Worm (Caenorhabditis elegans) whole organism, L4 larva: Measurements from ENCODE around the gene srw-95.

Experiments
- F44E2.7 ChIP-seq: fragments of 200-800 bp; sonication (Bioruptor generic); IDR thresholded peaks from 2 replicates; pipeline ENCODE4 v2.1.2; 2022; ENCODE audit warnings: missing genetic modification characterization, missing compliant biosample characterization
- T20F7.1 ChIP-seq: fragments of 200-800 bp; sonication (Bioruptor generic); optimal IDR thresholded peaks from 2 replicates; lab custom pipeline; 2018; ENCODE audit warnings: mild to moderate bottlenecking, missing genetic modification characterization, missing compliant biosample characterization
- T26A8.4 ChIP-seq: fragments of 200-800 bp; sonication (Bioruptor generic); IDR thresholded peaks from 2 replicates; pipeline ENCODE4 v1.3.6; 2022; ENCODE audit warnings: missing genetic modification characterization, missing compliant biosample characterization
- Y105C5A.15 ChIP-seq: fragments of 200-800 bp; sonication (Bioruptor generic); IDR thresholded peaks from 2 replicates; pipeline ENCODE4 v1.3.6; 2022; ENCODE audit warnings: missing genetic modification characterization, missing compliant biosample characterization
- Y48G9A.11 ChIP-seq: fragments of 200-800 bp; sonication (Bioruptor generic); IDR thresholded peaks from 2 replicates; pipeline ENCODE4 v1.3.6; 2022; ENCODE audit warnings: missing genetic modification reagents, missing genetic modification characterization, missing compliant biosample characterization
- Y75B8A.6 ChIP-seq: fragments of 200-800 bp; sonication (Bioruptor generic); IDR thresholded peaks from 2 replicates; pipeline ENCODE4 v1.3.6; 2022; ENCODE audit warnings: missing genetic modification reagents, missing genetic modification characterization, missing compliant biosample characterization
- ZK546.5 ChIP-seq, 2 experiments: sonication (generic microtip); optimal IDR thresholded peaks; 2 replicates each; lab custom pipeline; 2017; ENCODE audit warnings: missing biosample characterization in 2 of 2, missing genetic modification characterization in 2 of 2
- aly-2 ChIP-seq: sonication (generic microtip); optimal IDR thresholded peaks from 2 replicates; lab custom pipeline; 2018; ENCODE audit warnings: missing biosample characterization, missing genetic modification characterization
- arid-1 ChIP-seq: fragments of 200-800 bp; sonication (Bioruptor generic); conservative IDR thresholded peaks from 2 replicates; pipeline ENCODE4 v1.3.6; 2022; ENCODE audit warnings: missing genetic modification reagents, missing genetic modification characterization, missing compliant biosample characterization
- attf-4 ChIP-seq: sonication (generic microtip); optimal IDR thresholded peaks from 3 replicates; lab custom pipeline; 2017; ENCODE audit warnings: missing biosample characterization, missing genetic modification characterization
- ceh-20 ChIP-seq: fragments of 200-800 bp; sonication (Bioruptor generic); IDR thresholded peaks from 2 replicates; pipeline ENCODE4 v1.3.6; 2022; ENCODE audit warnings: missing genetic modification reagents, missing genetic modification characterization, missing compliant biosample characterization
- ceh-62 ChIP-seq: sonication (generic microtip); optimal IDR thresholded peaks from 2 replicates; lab custom pipeline; 2017; ENCODE audit warnings: missing biosample characterization, missing genetic modification characterization
- cey-2 ChIP-seq: sonication (generic microtip); optimal IDR thresholded peaks from 3 replicates; lab custom pipeline; 2017; ENCODE audit warnings: missing genetic modification characterization, mild to moderate bottlenecking, missing compliant biosample characterization, antibody characterized with exemption, borderline replicate concordance; ENCODE audit not compliant: insufficient read depth
- daf-12 ChIP-seq: fragments of 150-350 bp; optimal IDR thresholded peaks from 2 replicates; lab custom pipeline; 2014; ENCODE audit warnings: missing biosample characterization, missing genetic modification reagents, missing genetic modification characterization
- daf-16 ChIP-seq, 3 experiments: sonication (generic microtip); optimal IDR thresholded peaks; 2 replicates each; lab custom pipeline; 2016 to 2017; ENCODE audit warnings: missing genetic modification characterization in 3 of 3, missing genetic modification reagents in 3 of 3, mild to moderate bottlenecking in 2 of 3, missing compliant biosample characterization in 2 of 3, missing biosample characterization in 1 of 3, moderate library complexity in 1 of 3
- daf-8 ChIP-seq: fragments of 200-800 bp; sonication (Bioruptor generic); IDR thresholded peaks from 2 replicates; pipeline ENCODE4 v1.3.6; 2022; ENCODE audit warnings: missing genetic modification characterization, missing compliant biosample characterization
- dmd-6 ChIP-seq: fragments of 200-800 bp; sonication (Bioruptor generic); IDR thresholded peaks from 2 replicates; pipeline ENCODE4 v1.3.6; 2022; ENCODE audit warnings: missing genetic modification reagents, missing genetic modification characterization, missing compliant biosample characterization
- dve-1 ChIP-seq: sonication (generic microtip); optimal IDR thresholded peaks from 2 replicates; lab custom pipeline; 2017; ENCODE audit warnings: antibody characterized with exemption, mild to moderate bottlenecking, missing genetic modification characterization, missing compliant biosample characterization; ENCODE audit not compliant: insufficient read depth
- hlh-11 ChIP-seq: fragments of 200-800 bp; sonication (Bioruptor generic); optimal IDR thresholded peaks from 2 replicates; lab custom pipeline; 2018; ENCODE audit warnings: mild to moderate bottlenecking, missing genetic modification characterization, missing compliant biosample characterization
- lim-7 ChIP-seq: fragments of 200-800 bp; sonication (Bioruptor generic); IDR thresholded peaks from 2 replicates; pipeline ENCODE4 v1.3.6; 2022; ENCODE audit warnings: missing genetic modification characterization, missing compliant biosample characterization
- lin-29 ChIP-seq: fragments of 200-800 bp; sonication (Bioruptor generic); IDR thresholded peaks from 2 replicates; pipeline ENCODE4 v1.3.6; 2022; ENCODE audit warnings: missing genetic modification reagents, missing genetic modification characterization, missing compliant biosample characterization
- lin-38 ChIP-seq: fragments of 200-800 bp; sonication (Bioruptor generic); IDR thresholded peaks from 2 replicates; pipeline ENCODE4 v1.3.6; 2022; ENCODE audit warnings: missing genetic modification reagents, missing genetic modification characterization, missing compliant biosample characterization
- lin-39 ChIP-seq: fragments of 150-350 bp; optimal IDR thresholded peaks from 2 replicates; lab custom pipeline; 2014; ENCODE audit warnings: missing biosample characterization, missing genetic modification reagents, missing genetic modification characterization
- madf-5 ChIP-seq, 2 experiments: fragments of 200-800 bp; sonication (Bioruptor generic); IDR thresholded peaks; 2 replicates each; pipeline ENCODE4 v1.3.6; 2022; ENCODE audit warnings: missing compliant biosample characterization in 2 of 2, missing genetic modification characterization in 2 of 2
- madf-9 ChIP-seq: fragments of 200-800 bp; sonication (Bioruptor generic); conservative IDR thresholded peaks from 2 replicates; pipeline ENCODE4 v1.3.6; 2022; ENCODE audit warnings: missing genetic modification reagents, missing genetic modification characterization, missing compliant biosample characterization
- mdt-29 ChIP-seq: fragments of 200-800 bp; sonication (Bioruptor generic); IDR thresholded peaks from 2 replicates; pipeline ENCODE4 v1.3.6; 2022; ENCODE audit warnings: missing genetic modification reagents, missing genetic modification characterization, missing compliant biosample characterization
- mes-2 ChIP-seq: sonication (generic microtip); optimal IDR thresholded peaks from 2 replicates; lab custom pipeline; 2016; ENCODE audit warnings: missing genotype, mild to moderate bottlenecking, missing genetic modification characterization, missing compliant biosample characterization; ENCODE audit not compliant: poor library complexity, severe bottlenecking
- mxl-2 ChIP-seq: fragments of 200-800 bp; sonication (Bioruptor generic); conservative IDR thresholded peaks from 2 replicates; pipeline ENCODE4 v1.3.6; 2022; ENCODE audit warnings: missing genetic modification reagents, missing genetic modification characterization, missing compliant biosample characterization
- mxl-3 ChIP-seq: fragments of 200-800 bp; sonication (Bioruptor generic); optimal IDR thresholded peaks from 2 replicates; lab custom pipeline; 2018; ENCODE audit warnings: mild to moderate bottlenecking, missing genetic modification characterization, missing compliant biosample characterization
- nhr-10 ChIP-seq: fragments of 150-350 bp; optimal IDR thresholded peaks from 2 replicates; lab custom pipeline; 2014; ENCODE audit warnings: missing biosample characterization, missing genetic modification characterization
- nhr-102 ChIP-seq: sonication (generic microtip); optimal IDR thresholded peaks from 2 replicates; lab custom pipeline; 2016; ENCODE audit warnings: mild to moderate bottlenecking, missing genetic modification characterization, moderate library complexity, missing compliant biosample characterization
- nhr-11 ChIP-seq: fragments of 150-350 bp; optimal IDR thresholded peaks from 2 replicates; lab custom pipeline; 2014; ENCODE audit warnings: missing biosample characterization, missing genetic modification characterization
- nhr-111 ChIP-seq: fragments of 200-800 bp; sonication (Bioruptor generic); optimal IDR thresholded peaks from 2 replicates; lab custom pipeline; 2018; ENCODE audit warnings: mild to moderate bottlenecking, missing genetic modification characterization, missing compliant biosample characterization
- nhr-237 ChIP-seq: sonication (generic microtip); optimal IDR thresholded peaks from 2 replicates; lab custom pipeline; 2017; ENCODE audit warnings: missing biosample characterization, missing genetic modification characterization
- nhr-41 ChIP-seq: fragments of 200-800 bp; sonication (Bioruptor generic); IDR thresholded peaks from 2 replicates; pipeline ENCODE4 v1.3.6; 2022; ENCODE audit warnings: missing genetic modification reagents, missing genetic modification characterization, missing compliant biosample characterization
- pha-4 ChIP-seq, 2 experiments: fragments of 150-350 bp in 1 of 2; fragments of 200-800 bp in 1 of 2; sonication (Bioruptor generic) in 1 of 2; IDR thresholded peaks in 1 of 2; optimal IDR thresholded peaks in 1 of 2; 2 replicates each; pipeline versions ENCODE4 v1.3.6 to Lab custom; 2014 to 2022; ENCODE audit warnings: missing genetic modification characterization in 2 of 2, missing genetic modification reagents in 2 of 2, missing biosample characterization in 1 of 2, missing compliant biosample characterization in 1 of 2
- php-3 ChIP-seq: fragments of 200-800 bp; sonication (Bioruptor generic); IDR thresholded peaks from 2 replicates; pipeline ENCODE4 v1.3.6; 2022; ENCODE audit warnings: missing genetic modification reagents, missing genetic modification characterization, missing compliant biosample characterization
- pqm-1 ChIP-seq: sonication (generic microtip); optimal IDR thresholded peaks from 2 replicates; lab custom pipeline; 2017; ENCODE audit warnings: missing biosample characterization, missing genetic modification characterization
- sdz-12 ChIP-seq: fragments of 200-800 bp; sonication (Bioruptor generic); optimal IDR thresholded peaks from 2 replicates; lab custom pipeline; 2018; ENCODE audit warnings: mild to moderate bottlenecking, missing genetic modification characterization, missing compliant biosample characterization
- set-16 ChIP-seq: fragments of 200-800 bp; sonication (Bioruptor generic); IDR thresholded peaks from 2 replicates; pipeline ENCODE4 v1.3.6; 2022; ENCODE audit warnings: missing genetic modification reagents, missing genetic modification characterization, missing compliant biosample characterization
- skn-1 ChIP-seq: fragments of 150-350 bp; optimal IDR thresholded peaks from 2 replicates; lab custom pipeline; 2014; ENCODE audit warnings: missing biosample characterization, missing genetic modification characterization
- snpc-1.2 ChIP-seq: fragments of 200-800 bp; sonication (Bioruptor generic); IDR thresholded peaks from 2 replicates; pipeline ENCODE4 v1.3.6; 2022; ENCODE audit warnings: missing genetic modification reagents, missing genetic modification characterization, missing compliant biosample characterization
- snpc-4 ChIP-seq: fragments of 150-350 bp; optimal IDR thresholded peaks from 2 replicates; lab custom pipeline; 2014; ENCODE audit warnings: missing biosample characterization, missing genetic modification characterization
- tag-97 ChIP-seq: fragments of 200-800 bp; sonication (Bioruptor generic); IDR thresholded peaks from 2 replicates; pipeline ENCODE4 v1.3.6; 2022; ENCODE audit warnings: missing genetic modification characterization, missing compliant biosample characterization
- tra-1 ChIP-seq: fragments of 200-800 bp; sonication (Bioruptor generic); IDR thresholded peaks from 2 replicates; pipeline ENCODE4 v1.3.6; 2022; ENCODE audit warnings: missing genetic modification reagents, missing genetic modification characterization, missing compliant biosample characterization
- unc-130 ChIP-seq: sonication (generic microtip); optimal IDR thresholded peaks from 2 replicates; lab custom pipeline; 2016; ENCODE audit warnings: missing genetic modification reagents, missing genetic modification characterization, missing compliant biosample characterization
- unc-39 ChIP-seq: sonication (generic microtip); optimal IDR thresholded peaks from 2 replicates; lab custom pipeline; 2017; ENCODE audit warnings: missing biosample characterization, missing genetic modification characterization
- unc-62 ChIP-seq, 3 experiments: fragments of 150-350 bp in 1 of 3; sonication (generic microtip); optimal IDR thresholded peaks in 2 of 3; peaks in 1 of 3; 1 replicate in 1 of 3; 2 replicates in 2 of 3; lab custom pipeline; 2014 to 2017; ENCODE audit warnings: missing biosample characterization in 3 of 3, missing genetic modification characterization in 3 of 3, missing genetic modification reagents in 3 of 3, missing genotype in 1 of 3
- zfp-2 ChIP-seq: sonication (generic microtip); optimal IDR thresholded peaks from 2 replicates; lab custom pipeline; 2016; ENCODE audit warnings: mild to moderate bottlenecking, missing genetic modification characterization, missing compliant biosample characterization
- ztf-7 ChIP-seq: fragments of 150-350 bp; optimal IDR thresholded peaks from 2 replicates; lab custom pipeline; 2014; ENCODE audit warnings: missing biosample characterization, missing genetic modification characterization

Gene srw-95

DNA sequence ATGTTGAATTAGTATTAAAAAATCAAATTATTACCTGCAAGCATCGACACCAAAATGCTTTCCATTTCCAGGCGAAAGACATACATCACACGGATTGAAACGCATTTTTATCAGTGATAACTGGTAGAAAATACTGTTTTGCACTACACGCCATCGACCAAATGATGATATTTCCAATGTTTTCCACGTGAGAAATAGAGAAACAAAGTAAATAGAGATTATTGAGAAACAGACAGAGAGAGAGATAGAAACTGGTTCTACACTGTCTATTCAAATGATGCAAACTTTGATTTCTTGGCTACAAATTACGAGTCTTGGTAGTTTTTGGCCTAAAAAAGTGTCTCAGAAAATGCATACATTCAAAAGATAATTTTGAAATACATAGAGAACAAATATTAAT lies 23.5 kb upstream of the srw-95 start, which contains the start of gene nhr-104 (continued):
- TF ChIP-seq unc-62 (GFP tag; optimal IDR thresholded peaks at IDR 0.05 in 1 of 2; lab: Kevin White, UChicago), result peak in 1 of 2 experiments; percentile 92
- TF ChIP-seq unc-62 (tag; optimal IDR thresholded peaks at IDR 0.05; lab: Kevin White, UChicago), result no peak
- TF ChIP-seq zfp-2, result no peak
- no peak for TF ChIP-seq nhr-237 (tag; lab: Kevin White, UChicago)
- TF ChIP-seq lim-7 (GFP tag; lab: Robert Waterston, UW), result no peak
- TF ChIP-seq dmd-6 (GFP tag; lab: Robert Waterston, UW), result peak; percentile 72
- no peak for TF ChIP-seq daf-8
- TF ChIP-seq nhr-11 (tag; lab: Kevin White, UChicago), result no peak
- peak; percentile 45 for TF ChIP-seq mxl-3 (GFP tag; lab: Kevin White, UChicago)
- no peak for TF ChIP-seq arid-1 (GFP tag; lab: Robert Waterston, UW)
- no peak for TF ChIP-seq pqm-1 (tag; lab: Kevin White, UChicago)
- TF ChIP-seq ceh-62 (tag; lab: Kevin White, UChicago), result no peak
- no peak for TF ChIP-seq set-16
- no peak for TF ChIP-seq T20F7.1 (GFP tag; lab: Kevin White, UChicago)
- no peak for TF ChIP-seq tra-1
- no peak for TF ChIP-seq aly-2 (tag; lab: Kevin White, UChicago)
- TF ChIP-seq hlh-11, result peak; percentile 80
- no peak for TF ChIP-seq unc-39 (tag; lab: Kevin White, UChicago)
- no peak for TF ChIP-seq snpc-1.2 (GFP tag; lab: Robert Waterston, UW)
- no peak for TF ChIP-seq sdz-12
- no peak for TF ChIP-seq lin-39 (tag; lab: Kevin White, UChicago)
- no peak for TF ChIP-seq lin-38 (GFP tag; lab: Robert Waterston, UW)
- TF ChIP-seq mxl-2 (GFP tag; lab: Robert Waterston, UW), result no peak
- no peak for TF ChIP-seq mdt-29 (GFP tag; lab: Robert Waterston, UW)
- no peak for TF ChIP-seq nhr-10 (tag; lab: Kevin White, UChicago)
- TF ChIP-seq ZK546.5 (tag; optimal IDR thresholded peaks at IDR 0.05; lab: Kevin White, UChicago), result no peak
- no peak for TF ChIP-seq ceh-20 (GFP tag; lab: Robert Waterston, UW)
- TF ChIP-seq daf-16 (GFP tag; optimal IDR thresholded peaks at IDR 0.05; lab: Kevin White, UChicago), result no peak
- TF ChIP-seq daf-16 (tag; optimal IDR thresholded peaks at IDR 0.05; lab: Kevin White, UChicago), result peak; percentile 97
- no peak for TF ChIP-seq tag-97
- TF ChIP-seq lin-29 (GFP tag; lab: Robert Waterston, UW), result no peak
- peak; percentile 35 for TF ChIP-seq mes-2 (tag; lab: Kevin White, UChicago)
- no peak for TF ChIP-seq nhr-41 (GFP tag; lab: Robert Waterston, UW)
- TF ChIP-seq Y75B8A.6 (GFP tag; lab: Robert Waterston, UW), result no peak
- no peak for TF ChIP-seq pha-4 (GFP tag; IDR thresholded peaks at IDR 0.05; lab: Robert Waterston, UW)
- peak; percentile 26 for TF ChIP-seq pha-4 (tag; optimal IDR thresholded peaks at IDR 0.05; lab: Kevin White, UChicago)
- TF ChIP-seq unc-130 (GFP tag; lab: Kevin White, UChicago), result no peak
- TF ChIP-seq ztf-7 (tag; lab: Kevin White, UChicago), result peak; percentile 14
- TF ChIP-seq Y48G9A.11, result no peak
- TF ChIP-seq daf-12 (tag; lab: Kevin White, UChicago), result no peak
- no peak for TF ChIP-seq snpc-4
- no peak for TF ChIP-seq skn-1 (tag; lab: Kevin White, UChicago)
- TF ChIP-seq php-3 (GFP tag; lab: Robert Waterston, UW), result no peak
- TF ChIP-seq dve-1 (tag; lab: Kevin White, UChicago), result peak; percentile 81
- TF ChIP-seq attf-4 (tag; lab: Kevin White, UChicago), result no peak
- peak; percentile 7 for TF ChIP-seq nhr-102 (tag; lab: Kevin White, UChicago)
- no peak for TF ChIP-seq madf-9 (GFP tag; lab: Robert Waterston, UW)
- TF ChIP-seq nhr-111 (GFP tag; lab: Kevin White, UChicago), result no peak
- no peak for TF ChIP-seq F44E2.7
- no peak for TF ChIP-seq cey-2 (tag; lab: Kevin White, UChicago)
- no peak for TF ChIP-seq Y105C5A.15 (GFP tag; lab: Robert Waterston, UW)
- TF ChIP-seq T26A8.4 (GFP tag; lab: Robert Waterston, UW), result no peak
- no peak for TF ChIP-seq madf-5 (GFP tag; IDR thresholded peaks at IDR 0.05; lab: Robert Waterston, UW)
